Fruit fly (Drosophila melanogaster) whole organism, embryonic: ENCODE data around the gene Cubn.

Source experiments
- ATbp ChIP-seq: fragments of 200-800 bp; sonication (Bioruptor generic); optimal IDR thresholded peaks from 2 replicates; lab custom pipeline; 2017; ENCODE audit warnings: missing biosample characterization, mild to moderate bottlenecking, missing genetic modification characterization, missing genetic modification reagents
- Aef1 ChIP-seq: fragments of 200-800 bp; sonication (Bioruptor generic); IDR thresholded peaks from 3 replicates; pipeline ENCODE4 v1.3.6; 2022; ENCODE audit warnings: missing biosample characterization, missing genetic modification characterization
- Atf3 ChIP-seq: fragments of 200-800 bp; sonication (Bioruptor generic); optimal IDR thresholded peaks from 3 replicates; lab custom pipeline; 2016; ENCODE audit warnings: missing biosample characterization, missing genetic modification characterization
- Awh ChIP-seq: fragments of 200-800 bp; sonication (Bioruptor generic); IDR thresholded peaks from 2 replicates; pipeline ENCODE4, ENCODE4 v1.3.6; 2022; ENCODE audit warnings: missing biosample characterization, missing genetic modification characterization
- CG10431 ChIP-seq: fragments of 200-800 bp; sonication (Bioruptor generic); optimal IDR thresholded peaks from 3 replicates; lab custom pipeline; 2018; ENCODE audit warnings: missing biosample characterization, mild to moderate bottlenecking, missing genetic modification characterization
- CG11085 ChIP-seq: fragments of 200-800 bp; sonication (Bioruptor generic); IDR thresholded peaks from 2 replicates; pipeline ENCODE4 v1.3.6; 2022; ENCODE audit warnings: missing biosample characterization, missing genetic modification characterization
- CG11560 ChIP-seq: fragments of 200-800 bp; sonication (Bioruptor generic); IDR thresholded peaks from 3 replicates; pipeline ENCODE4 v1.3.6; 2022; ENCODE audit warnings: missing biosample characterization, missing genetic modification characterization
- CG11695 ChIP-seq: fragments of 200-800 bp; sonication (Bioruptor generic); IDR thresholded peaks from 3 replicates; pipeline ENCODE4 v1.3.6; 2022; ENCODE audit warnings: missing biosample characterization, missing genetic modification characterization
- CG12299 ChIP-seq: fragments of 200-800 bp; sonication (Bioruptor generic); optimal IDR thresholded peaks from 2 replicates; lab custom pipeline; 2018; ENCODE audit warnings: missing biosample characterization, mild to moderate bottlenecking, missing genetic modification characterization
- CG1233 ChIP-seq: fragments of 200-800 bp; sonication (Bioruptor generic); optimal IDR thresholded peaks from 4 replicates; lab custom pipeline; 2018; ENCODE audit warnings: missing biosample characterization, mild to moderate bottlenecking, missing genetic modification characterization
- CG13123 ChIP-seq: fragments of 200-800 bp; sonication (Bioruptor generic); optimal IDR thresholded peaks from 2 replicates; lab custom pipeline; 2016; ENCODE audit warnings: missing biosample characterization, missing genetic modification characterization
- CG13624 ChIP-seq: fragments of 200-800 bp; sonication (Bioruptor generic); optimal IDR thresholded peaks from 2 replicates; lab custom pipeline; 2016; ENCODE audit warnings: missing biosample characterization, missing genetic modification characterization
- CG15479 ChIP-seq: fragments of 200-800 bp; sonication (Bioruptor generic); optimal IDR thresholded peaks from 3 replicates; lab custom pipeline; 2019; ENCODE audit warnings: missing biosample characterization, mild to moderate bottlenecking, missing genetic modification characterization, moderate library complexity
- CG15514 ChIP-seq: fragments of 200-800 bp; sonication (Bioruptor generic); optimal IDR thresholded peaks from 3 replicates; lab custom pipeline; 2017; ENCODE audit warnings: missing biosample characterization, missing genetic modification characterization, mild to moderate bottlenecking, moderate library complexity, missing genetic modification reagents
- CG2116 ChIP-seq: fragments of 200-800 bp; sonication (Bioruptor generic); optimal IDR thresholded peaks from 3 replicates; lab custom pipeline; 2018; ENCODE audit warnings: missing biosample characterization, mild to moderate bottlenecking, missing genetic modification characterization
- CG3065 ChIP-seq: fragments of 200-800 bp; sonication (Bioruptor generic); optimal IDR thresholded peaks from 2 replicates; lab custom pipeline; 2016; ENCODE audit warnings: missing biosample characterization, missing genetic modification characterization
- CG34224 ChIP-seq: fragments of 200-800 bp; sonication (Bioruptor generic); IDR thresholded peaks from 3 replicates; pipeline ENCODE4 v1.3.6; 2022; ENCODE audit warnings: missing biosample characterization, missing genetic modification characterization; ENCODE audit not compliant: partially characterized antibody
- CG34422 ChIP-seq: fragments of 200-800 bp; sonication (Bioruptor generic); IDR thresholded peaks from 3 replicates; pipeline ENCODE4 v1.3.6; 2022; ENCODE audit warnings: missing biosample characterization, missing genetic modification characterization
- CG3726 ChIP-seq: fragments of 200-800 bp; sonication (Bioruptor generic); IDR thresholded peaks from 3 replicates; pipeline ENCODE4, ENCODE4 v1.3.6; 2022; ENCODE audit warnings: missing biosample characterization, missing genetic modification characterization
- CG4360 ChIP-seq: fragments of 200-800 bp; sonication (Bioruptor generic); IDR thresholded peaks from 2 replicates; pipeline ENCODE4 v1.3.6; 2022; ENCODE audit warnings: missing biosample characterization, missing genetic modification characterization
- CG6683 ChIP-seq: fragments of 200-800 bp; sonication (Bioruptor generic); optimal IDR thresholded peaks from 2 replicates; lab custom pipeline; 2017; ENCODE audit warnings: missing biosample characterization, mild to moderate bottlenecking, missing genetic modification characterization, missing genetic modification reagents
- CG8924 ChIP-seq: fragments of 200-800 bp; optimal IDR thresholded peaks from 3 replicates; lab custom pipeline; 2019; ENCODE audit warnings: missing biosample characterization, mild to moderate bottlenecking, missing genetic modification characterization, moderate library complexity
- CG9817 ChIP-seq: fragments of 200-800 bp; sonication (Bioruptor generic); optimal IDR thresholded peaks from 2 replicates; lab custom pipeline; 2018; ENCODE audit warnings: missing biosample characterization, mild to moderate bottlenecking, missing genetic modification characterization, moderate library complexity
- CHES-1-like ChIP-seq: fragments of 200-800 bp; sonication (Bioruptor generic); optimal IDR thresholded peaks from 2 replicates; lab custom pipeline; 2016; ENCODE audit warnings: missing biosample characterization, missing genetic modification characterization
- CoRest ChIP-seq: fragments of 200-800 bp; sonication (Bioruptor generic); optimal IDR thresholded peaks from 3 replicates; lab custom pipeline; 2018; ENCODE audit warnings: missing biosample characterization, mild to moderate bottlenecking, missing genetic modification characterization, moderate library complexity
- Dek ChIP-seq: fragments of 200-800 bp; sonication (Bioruptor generic); optimal IDR thresholded peaks from 3 replicates; lab custom pipeline; 2019; ENCODE audit warnings: missing biosample characterization, mild to moderate bottlenecking, missing genetic modification characterization, moderate library complexity
- Dref ChIP-seq: fragments of 200-800 bp; sonication (Bioruptor generic); IDR thresholded peaks from 2 replicates; pipeline ENCODE4 v1.3.6; 2022; ENCODE audit warnings: missing biosample characterization, missing genetic modification characterization
- Gug ChIP-seq: fragments of 200-800 bp; sonication (Bioruptor generic); IDR thresholded peaks from 4 replicates; pipeline ENCODE4 v1.3.6; 2022; ENCODE audit warnings: missing biosample characterization, missing genetic modification characterization
- Hr51 ChIP-seq, 2 experiments: fragments of 200-800 bp; sonication (Bioruptor generic); optimal IDR thresholded peaks; 2 replicates in 1 of 2; 3 replicates in 1 of 2; lab custom pipeline; 2016 to 2018; ENCODE audit warnings: missing biosample characterization in 2 of 2, missing genetic modification characterization in 2 of 2, mild to moderate bottlenecking in 1 of 2, moderate library complexity in 1 of 2
- Jarid2 ChIP-seq: fragments of 200-800 bp; sonication (Bioruptor generic); optimal IDR thresholded peaks from 3 replicates; lab custom pipeline; 2017; ENCODE audit warnings: mild to moderate bottlenecking, missing biosample characterization, missing genetic modification reagents, missing genetic modification characterization
- Rx ChIP-seq: fragments of 200-800 bp; sonication (Bioruptor generic); IDR thresholded peaks from 2 replicates; pipeline ENCODE4 v1.3.6; 2022; ENCODE audit warnings: missing biosample characterization, missing genetic modification characterization
- Side ChIP-seq: fragments of 200-800 bp; sonication (Bioruptor generic); optimal IDR thresholded peaks from 2 replicates; lab custom pipeline; 2016; ENCODE audit warnings: missing biosample characterization, missing genetic modification characterization
- Xbp1 ChIP-seq: fragments of 200-800 bp; sonication (Bioruptor generic); optimal IDR thresholded peaks from 3 replicates; lab custom pipeline; 2016; ENCODE audit warnings: missing biosample characterization, mild to moderate bottlenecking, missing genetic modification characterization
- abd-A ChIP-seq: fragments of 200-800 bp; sonication (Bioruptor generic); optimal IDR thresholded peaks from 3 replicates; lab custom pipeline; 2019; ENCODE audit warnings: missing biosample characterization, mild to moderate bottlenecking, missing genetic modification characterization, moderate library complexity
- ac ChIP-seq: fragments of 200-800 bp; sonication (Bioruptor generic); optimal IDR thresholded peaks from 3 replicates; lab custom pipeline; 2017; ENCODE audit warnings: missing biosample characterization, mild to moderate bottlenecking, missing genetic modification characterization
- ato ChIP-seq: fragments of 200-800 bp; sonication (Bioruptor generic); IDR thresholded peaks from 2 replicates; pipeline ENCODE4 v1.3.6; 2022; ENCODE audit warnings: missing biosample characterization, missing genetic modification characterization; ENCODE audit not compliant: partially characterized antibody
- br ChIP-seq: fragments of >200 bp; optimal IDR thresholded peaks from 2 replicates; lab custom pipeline; 2017
- crol ChIP-seq: fragments of 200-800 bp; sonication (Bioruptor generic); IDR thresholded peaks from 2 replicates; pipeline ENCODE4 v1.3.6; 2022; ENCODE audit warnings: missing biosample characterization, missing genetic modification characterization
- crp ChIP-seq, 2 experiments: fragments of 200-800 bp; sonication (Bioruptor generic); optimal IDR thresholded peaks; 2 replicates in 1 of 2; 3 replicates in 1 of 2; lab custom pipeline; 2017; ENCODE audit warnings: missing biosample characterization in 2 of 2, missing genetic modification characterization in 2 of 2, mild to moderate bottlenecking in 1 of 2, moderate library complexity in 1 of 2
- dmrt99B ChIP-seq: fragments of 200-800 bp; sonication (Bioruptor generic); optimal IDR thresholded peaks from 2 replicates; lab custom pipeline; 2018; ENCODE audit warnings: missing biosample characterization, mild to moderate bottlenecking, missing genetic modification characterization, moderate library complexity
- fd102C ChIP-seq: fragments of 200-800 bp; sonication (Bioruptor generic); optimal IDR thresholded peaks from 2 replicates; lab custom pipeline; 2018; ENCODE audit warnings: missing biosample characterization, mild to moderate bottlenecking, missing genetic modification characterization, moderate library complexity
- fru ChIP-seq: fragments of >200 bp; optimal IDR thresholded peaks from 2 replicates; lab custom pipeline; 2017
- gfzf ChIP-seq: fragments of 200-800 bp; sonication (Bioruptor generic); optimal IDR thresholded peaks from 2 replicates; lab custom pipeline; 2016; ENCODE audit warnings: missing biosample characterization, mild to moderate bottlenecking, missing genetic modification characterization, moderate library complexity
- gt ChIP-seq: fragments of 200-800 bp; sonication (Bioruptor generic); IDR thresholded peaks from 2 replicates; pipeline ENCODE4 v1.3.6; 2022; ENCODE audit warnings: missing biosample characterization, missing genetic modification characterization
- hth ChIP-seq: fragments of >200 bp; optimal IDR thresholded peaks from 2 replicates; lab custom pipeline; 2017; ENCODE audit warnings: inconsistent platforms
- ind ChIP-seq: fragments of 200-800 bp; sonication (Bioruptor generic); optimal IDR thresholded peaks from 3 replicates; lab custom pipeline; 2016; ENCODE audit warnings: missing biosample characterization, missing genetic modification characterization
- lmd ChIP-seq: fragments of 200-800 bp; sonication (Bioruptor generic); IDR thresholded peaks from 2 replicates; pipeline ENCODE4 v1.3.6; 2022; ENCODE audit warnings: missing biosample characterization, missing genetic modification characterization
- rib ChIP-seq: fragments of 200-800 bp; sonication (Bioruptor generic); IDR thresholded peaks from 2 replicates; pipeline ENCODE4 v1.3.6; 2022; ENCODE audit warnings: missing biosample characterization, missing genetic modification characterization
- vfl ChIP-seq: fragments of 200-800 bp; sonication (Bioruptor generic); optimal IDR thresholded peaks from 2 replicates; lab custom pipeline; 2016; ENCODE audit warnings: missing biosample characterization, missing genetic modification characterization

The Cubn gene

dm6 chrX:9553545-9554320 lies 17.4 kb downstream of the Cubn start (continued):
- peak; percentile 88 for TF ChIP-seq dmrt99B (tag; lab: Kevin White, UChicago)
- TF ChIP-seq CG8924 (tag; lab: Kevin White, UChicago) = peak; percentile 90
- TF ChIP-seq Hr51 (GFP tag; optimal IDR thresholded peaks at IDR 0.05; lab: Kevin White, UChicago) = peak; percentile 56 to 88
- TF ChIP-seq Xbp1 (GFP tag; lab: Kevin White, UChicago) = peak; percentile 94
- TF ChIP-seq CG15479 = no peak
- TF ChIP-seq ATbp = peak; percentile 87
- peak; percentile 82 for TF ChIP-seq CG15514 (GFP tag; lab: Kevin White, UChicago)
- no peak for TF ChIP-seq CG34224 (GFP tag; lab: Robert Waterston, UW)
- TF ChIP-seq CG13123 (GFP tag; lab: Kevin White, UChicago) = peak; percentile 67
- TF ChIP-seq Jarid2 = peak; percentile 74
- peak; percentile 70 for TF ChIP-seq CG10431 (GFP tag; lab: Kevin White, UChicago)
- TF ChIP-seq CG2116 (GFP tag; lab: Kevin White, UChicago) = peak; percentile 43
- peak; percentile 89 for TF ChIP-seq CG12299 (tag; lab: Kevin White, UChicago)
- TF ChIP-seq CG9817 (tag; lab: Kevin White, UChicago) = peak; percentile 88
- TF ChIP-seq Awh (GFP tag; lab: Robert Waterston, UW) = peak; percentile 84
- peak; percentile 52 for TF ChIP-seq fd102C
- TF ChIP-seq CG3065 (GFP tag; lab: Kevin White, UChicago) = peak; percentile 61
- peak; percentile 40 for TF ChIP-seq CHES-1-like
- TF ChIP-seq CG34422 = peak; percentile 89
- TF ChIP-seq gt (GFP tag; lab: Robert Waterston, UW) = peak; percentile 40
- peak; percentile 86 for TF ChIP-seq ind (GFP tag; lab: Kevin White, UChicago)
- TF ChIP-seq Rx (GFP tag; lab: Robert Waterston, UW) = peak; percentile 71
- TF ChIP-seq Atf3 (GFP tag; lab: Kevin White, UChicago) = peak; percentile 38
- peak; percentile 69 for TF ChIP-seq Dek (tag; lab: Kevin White, UChicago)
- TF ChIP-seq CG4360 (GFP tag; lab: Robert Waterston, UW) = 0 out of 2 replicates have a peak, but pooled peaks have one; percentile 27
- TF ChIP-seq ac (GFP tag; lab: Kevin White, UChicago) = peak; percentile 65
- TF ChIP-seq Dref (GFP tag; lab: Robert Waterston, UW) = peak; percentile 36
- TF ChIP-seq abd-A (tag; lab: Kevin White, UChicago) = peak; percentile 36
- peak; percentile 69 for TF ChIP-seq CG1233 (GFP tag; lab: Kevin White, UChicago)
- TF ChIP-seq fru (lab: Kevin White, UChicago) = no peak
- peak; percentile 91 for TF ChIP-seq CG11695 (GFP tag; lab: Robert Waterston, UW)
- TF ChIP-seq CG3726 (GFP tag; lab: Robert Waterston, UW) = peak; percentile 72; the same call in 2 of the 3 replicates
- no peak for TF ChIP-seq hth (lab: Kevin White, UChicago)
- peak; percentile 68 for TF ChIP-seq Gug (GFP tag; lab: Robert Waterston, UW)
- peak; percentile 72 for TF ChIP-seq CG13624 (GFP tag; lab: Kevin White, UChicago)
- TF ChIP-seq crp (GFP tag; optimal IDR thresholded peaks at IDR 0.05; lab: Kevin White, UChicago) = peak in 1 of 2 experiments; percentile 28
- TF ChIP-seq CoRest (tag; lab: Kevin White, UChicago) = peak; percentile 90
- no peak for TF ChIP-seq gfzf (GFP tag; lab: Kevin White, UChicago)
- peak; percentile 88 for TF ChIP-seq vfl
- TF ChIP-seq lmd = peak; percentile 84
- TF ChIP-seq ato (GFP tag; lab: Robert Waterston, UW) = 0 out of 2 replicates have a peak, but pooled peaks have one; percentile 35
- peak; percentile 82; the same call in 2 of the 3 replicates for TF ChIP-seq Aef1
- TF ChIP-seq Side (GFP tag; lab: Kevin White, UChicago) = peak; percentile 59
- no peak for TF ChIP-seq crol
- peak; percentile 85 for TF ChIP-seq rib
- peak; percentile 75; the same call in 2 of the 3 replicates for TF ChIP-seq CG11560 (tag; lab: Robert Waterston, UW)
- peak; percentile 71 for TF ChIP-seq CG6683 (GFP tag; lab: Kevin White, UChicago)
- TF ChIP-seq CG11085 (GFP tag; lab: Robert Waterston, UW) = peak; percentile 55; the same call in 1 of the 2 replicates
- TF ChIP-seq br (lab: Kevin White, UChicago) = no peak
